Fruit fly (Drosophila melanogaster) whole organism, adult: ENCODE measurements around the gene IRSp53.

Experiments used
- CG11617 ChIP-seq: fragments of 200-800 bp; sonication (Bioruptor generic); optimal IDR thresholded peaks from 2 replicates; lab custom pipeline; 2017; ENCODE audit warnings: mild to moderate bottlenecking, missing biosample characterization, missing genetic modification reagents, missing genetic modification characterization
- CG12768 ChIP-seq: fragments of 200-800 bp; sonication (Bioruptor generic); optimal IDR thresholded peaks from 2 replicates; lab custom pipeline; 2017; ENCODE audit warnings: missing biosample characterization, missing genetic modification characterization, mild to moderate bottlenecking, moderate library complexity, missing genetic modification reagents
- CG14711 ChIP-seq: fragments of 200-800 bp; sonication (Bioruptor generic); optimal IDR thresholded peaks from 2 replicates; lab custom pipeline; 2018; ENCODE audit warnings: missing biosample characterization, mild to moderate bottlenecking, missing genetic modification characterization, moderate library complexity
- CG1620 ChIP-seq: fragments of 200-800 bp; sonication (Bioruptor generic); optimal IDR thresholded peaks from 2 replicates; lab custom pipeline; 2016; ENCODE audit warnings: missing biosample characterization, missing genetic modification characterization
- CG33017 ChIP-seq: fragments of 200-800 bp; sonication (Bioruptor generic); optimal IDR thresholded peaks from 2 replicates; lab custom pipeline; 2018; ENCODE audit warnings: missing biosample characterization, mild to moderate bottlenecking, missing genetic modification characterization, moderate library complexity
- CG5204 ChIP-seq: fragments of 200-800 bp; sonication (Bioruptor generic); optimal IDR thresholded peaks from 2 replicates; lab custom pipeline; 2016; ENCODE audit warnings: missing biosample characterization, missing genetic modification characterization
- CG7045 ChIP-seq: fragments of 200-800 bp; sonication (Bioruptor generic); optimal IDR thresholded peaks from 2 replicates; lab custom pipeline; 2017; ENCODE audit warnings: missing biosample characterization, mild to moderate bottlenecking, missing genetic modification characterization
- CG7101 ChIP-seq: fragments of 200-800 bp; sonication (Bioruptor generic); optimal IDR thresholded peaks from 2 replicates; lab custom pipeline; 2018; ENCODE audit warnings: missing biosample characterization, mild to moderate bottlenecking, missing genetic modification characterization, moderate library complexity
- Clk ChIP-seq: fragments of 200-800 bp; sonication (Bioruptor generic); optimal IDR thresholded peaks from 2 replicates; lab custom pipeline; 2017; ENCODE audit warnings: missing biosample characterization, missing genetic modification characterization
- Crg-1 ChIP-seq: fragments of 200-800 bp; sonication (Bioruptor generic); optimal IDR thresholded peaks from 2 replicates; lab custom pipeline; 2016; ENCODE audit warnings: missing biosample characterization, missing genetic modification characterization
- Hr96 ChIP-seq: fragments of 200-800 bp; sonication (Bioruptor generic); optimal IDR thresholded peaks from 2 replicates; lab custom pipeline; 2016; ENCODE audit warnings: missing biosample characterization, missing genetic modification characterization
- Mnt ChIP-seq: fragments of 200-800 bp; sonication (Bioruptor generic); optimal IDR thresholded peaks from 2 replicates; lab custom pipeline; 2016; ENCODE audit warnings: missing biosample characterization, mild to moderate bottlenecking, missing genetic modification characterization
- bab1 ChIP-seq: fragments of 200-800 bp; sonication (Bioruptor generic); optimal IDR thresholded peaks from 3 replicates; lab custom pipeline; 2019; ENCODE audit warnings: missing biosample characterization, mild to moderate bottlenecking, missing genetic modification characterization, moderate library complexity
- cic ChIP-seq: fragments of 200-800 bp; sonication (Bioruptor generic); optimal IDR thresholded peaks from 2 replicates; lab custom pipeline; 2017; ENCODE audit warnings: missing biosample characterization, mild to moderate bottlenecking, missing genetic modification characterization, moderate library complexity
- cnc ChIP-seq, 2 experiments: fragments of >200 bp; optimal IDR thresholded peaks; 2 replicates each; lab custom pipeline; 2017
- kay ChIP-seq: fragments of 200-800 bp; sonication (Bioruptor generic); peaks from one replicate; lab custom pipeline; 2016; ENCODE audit warnings: missing biosample characterization, missing genetic modification characterization, borderline replicate concordance
- ovo ChIP-seq: fragments of 200-800 bp; sonication (Bioruptor generic); optimal IDR thresholded peaks from 2 replicates; lab custom pipeline; 2016; ENCODE audit warnings: missing biosample characterization, missing genetic modification characterization
- pad ChIP-seq: fragments of 200-800 bp; sonication (Bioruptor generic); optimal IDR thresholded peaks from 3 replicates; lab custom pipeline; 2017; ENCODE audit warnings: missing biosample characterization, missing genetic modification characterization, mild to moderate bottlenecking, moderate library complexity, missing genetic modification reagents
- tj ChIP-seq: fragments of 200-800 bp; sonication (Bioruptor generic); optimal IDR thresholded peaks from 3 replicates; lab custom pipeline; 2017; ENCODE audit warnings: missing biosample characterization, mild to moderate bottlenecking, missing genetic modification characterization, moderate library complexity
- toe ChIP-seq: fragments of 200-800 bp; sonication (Bioruptor generic); optimal IDR thresholded peaks from 2 replicates; lab custom pipeline; 2016; ENCODE audit warnings: missing biosample characterization, missing genetic modification characterization

IRSp53 gene

DNA sequence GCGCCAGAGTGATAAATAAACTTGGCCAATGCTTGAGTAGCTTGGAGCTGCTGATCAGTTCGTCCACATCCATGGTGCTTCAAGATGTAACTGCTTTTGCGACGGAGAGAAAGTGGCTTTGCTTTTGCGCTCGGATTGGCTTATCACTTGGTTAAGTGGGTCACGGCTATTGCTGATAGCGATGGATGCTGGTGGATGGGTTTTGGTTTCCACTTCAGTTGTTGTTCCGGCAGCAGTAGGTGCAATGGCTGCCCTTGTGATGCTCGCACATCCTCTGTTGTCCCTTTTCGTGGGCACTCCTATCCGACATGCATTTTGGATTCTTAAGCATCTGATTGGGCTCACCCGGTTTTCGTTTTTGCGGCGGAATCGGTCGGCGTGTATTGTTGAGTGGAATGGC lies 41.6 kb upstream of the IRSp53 start:
- TF ChIP-seq Hr96 (GFP tag; lab: Kevin White, UChicago) (no peak), Crg-1 (GFP tag; lab: Kevin White, UChicago) (no peak), Mnt (GFP tag; lab: Kevin White, UChicago) (no peak), CG12768 (GFP tag; lab: Kevin White, UChicago) (no peak), pad (GFP tag; lab: Kevin White, UChicago) (no peak), CG7101 (tag; lab: Kevin White, UChicago) (no peak), CG33017 (tag; lab: Kevin White, UChicago) (no peak)

DNA sequence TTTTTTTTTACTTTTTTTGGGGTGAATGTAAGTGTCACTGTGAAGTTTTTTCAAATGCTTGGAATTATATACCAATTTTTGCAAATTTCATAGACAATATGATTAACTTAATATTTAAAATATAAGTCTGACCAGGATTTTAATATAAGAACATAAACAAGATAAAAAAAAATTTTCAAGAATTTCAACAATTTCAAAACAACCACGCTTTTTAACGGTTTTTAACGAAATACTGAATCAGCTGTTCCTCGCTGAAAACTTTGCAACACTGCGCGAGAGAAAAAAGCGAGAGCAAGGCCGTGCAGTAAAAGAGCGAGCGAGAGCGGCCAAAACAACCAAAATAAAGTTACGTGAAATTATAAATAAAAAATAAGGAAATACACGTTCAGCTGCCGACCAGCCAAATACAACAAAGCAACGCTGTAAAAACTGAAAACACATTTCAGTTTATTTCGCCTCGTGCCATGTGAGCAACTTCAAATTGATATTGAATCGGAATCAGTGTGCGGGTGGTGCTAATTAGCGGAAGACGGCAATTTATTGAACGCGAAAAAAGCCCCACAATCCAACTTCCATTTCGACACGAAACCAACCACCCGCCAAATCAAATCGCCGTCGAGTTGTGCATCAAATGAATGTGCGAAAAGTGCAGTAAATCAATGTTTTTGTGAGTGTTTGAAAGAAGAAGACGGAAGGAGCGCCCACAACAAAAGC lies 39.5 kb upstream of the IRSp53 start, which contains the start of the genes CG46439, Iyd and CG33947:
Gene CG46439, minus strand, starts transcription at position 51 of the 714 bp plus-strand sequence.
Gene Iyd, minus strand, starts transcription at position 51 of the 714 bp plus-strand sequence.
Gene CG33947, plus strand, starts transcription at position 302 of the 714 bp plus-strand sequence.
- TF ChIP-seq kay (GFP tag; lab: Kevin White, UChicago) (no peak), CG7045 (no peak), CG14711 (tag; lab: Kevin White, UChicago) (no peak), bab1 (GFP tag; lab: Kevin White, UChicago) (peak; percentile 64), CG1620 (GFP tag; lab: Kevin White, UChicago) (peak; percentile 8), CG33017 (tag; lab: Kevin White, UChicago) (no peak), pad (GFP tag; lab: Kevin White, UChicago) (no peak), tj (GFP tag; lab: Kevin White, UChicago) (peak; percentile 46), Clk (GFP tag; lab: Kevin White, UChicago) (no peak), CG11617 (no peak), CG7101 (tag; lab: Kevin White, UChicago) (peak; percentile 29), CG5204 (no peak), cic (peak; percentile 33), Mnt (GFP tag; lab: Kevin White, UChicago) (peak; percentile 53), Crg-1 (GFP tag; lab: Kevin White, UChicago) (peak; percentile 54), ovo (no peak), CG12768 (GFP tag; lab: Kevin White, UChicago) (peak; percentile 43), cnc (optimal IDR thresholded peaks at IDR 0.05; lab: Kevin White, UChicago) (no peak), toe (GFP tag; lab: Kevin White, UChicago) (no peak), Hr96 (GFP tag; lab: Kevin White, UChicago) (no peak)

DNA sequence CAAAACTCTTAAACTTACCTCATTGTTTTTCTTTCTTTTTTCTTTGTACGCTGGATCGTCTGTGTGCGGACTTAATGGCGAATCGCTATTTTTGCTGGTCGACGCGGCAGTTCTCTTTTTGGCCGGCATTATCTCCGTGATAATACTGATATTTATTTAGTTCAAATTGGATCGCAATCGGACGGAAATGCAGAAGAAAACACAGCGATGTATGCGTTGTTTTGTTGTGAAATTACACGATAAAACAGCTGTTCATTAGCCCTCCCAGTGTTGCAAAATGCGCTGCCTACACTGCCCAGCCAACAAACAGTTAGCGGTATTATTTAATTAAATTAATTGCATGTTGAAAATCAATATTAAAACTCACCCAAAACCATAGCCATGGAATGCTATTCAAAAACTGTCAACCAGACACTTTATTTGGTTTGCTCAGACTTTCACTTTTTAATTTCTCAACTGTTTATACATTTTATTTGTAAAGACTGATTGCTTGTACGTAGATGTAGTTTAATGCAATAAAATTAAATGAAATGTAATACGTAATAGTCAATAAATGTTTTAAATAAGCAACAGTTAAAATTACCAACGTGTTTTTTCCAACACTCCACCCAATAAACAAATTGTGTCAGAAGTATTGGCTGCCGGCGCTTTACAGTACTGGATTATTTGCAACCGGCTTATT lies 37.7 kb upstream of the IRSp53 start, which contains the start of the genes Irbp18 and APP-BP1:
Gene Irbp18, minus strand, starts transcription at position 205 of the 682 bp plus-strand sequence.
Gene APP-BP1, plus strand, starts transcription at position 431 of the 682 bp plus-strand sequence.
- peak; percentile 96 for TF ChIP-seq CG1620 (GFP tag; lab: Kevin White, UChicago)
- TF ChIP-seq CG33017 (tag; lab: Kevin White, UChicago): peak; percentile 86
- TF ChIP-seq CG14711 (tag; lab: Kevin White, UChicago): peak; percentile 88
- peak; percentile 97 for TF ChIP-seq CG11617
- peak; percentile 71 for TF ChIP-seq cic
- TF ChIP-seq CG12768 (GFP tag; lab: Kevin White, UChicago): peak; percentile 96
- peak; percentile 84 for TF ChIP-seq ovo
- TF ChIP-seq pad (GFP tag; lab: Kevin White, UChicago): peak; percentile 89
- TF ChIP-seq CG7045: peak; percentile 93
- TF ChIP-seq cnc (optimal IDR thresholded peaks at IDR 0.05; lab: Kevin White, UChicago): no peak
- TF ChIP-seq kay (GFP tag; lab: Kevin White, UChicago): peak; percentile 97
- TF ChIP-seq CG5204: peak; percentile 96
- TF ChIP-seq CG7101 (tag; lab: Kevin White, UChicago): peak; percentile 92
- peak; percentile 98 for TF ChIP-seq Crg-1 (GFP tag; lab: Kevin White, UChicago)
- TF ChIP-seq tj (GFP tag; lab: Kevin White, UChicago): peak; percentile 80
- TF ChIP-seq bab1 (GFP tag; lab: Kevin White, UChicago): peak; percentile 95
- peak; percentile 96 for TF ChIP-seq toe (GFP tag; lab: Kevin White, UChicago)
- TF ChIP-seq Hr96 (GFP tag; lab: Kevin White, UChicago): peak; percentile 92
- TF ChIP-seq Clk (GFP tag; lab: Kevin White, UChicago): peak; percentile 85
- peak; percentile 89 for TF ChIP-seq Mnt (GFP tag; lab: Kevin White, UChicago)

DNA sequence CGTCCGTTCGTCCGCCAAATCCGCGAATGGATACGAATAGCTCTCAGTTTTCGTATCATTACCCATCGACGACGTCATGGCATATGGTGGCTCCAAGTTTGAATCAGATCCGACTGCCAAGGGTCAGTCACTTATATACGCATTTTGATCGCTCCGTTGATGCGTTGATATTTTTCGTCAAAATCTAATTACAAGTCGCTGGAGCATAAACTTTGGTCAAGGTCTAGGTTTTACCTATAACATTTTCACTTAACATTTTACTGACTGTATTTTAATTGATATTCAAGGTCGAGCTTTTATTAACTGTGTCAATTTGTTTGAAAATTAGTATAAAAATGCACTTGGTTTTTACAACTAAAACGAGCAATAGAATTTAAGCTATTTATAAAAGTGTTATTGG lies 34.3 kb upstream of the IRSp53 start, which contains the start of gene Elo68beta:
Gene Elo68beta, minus strand, starts transcription at position 101 of the 400 bp plus-strand sequence.
- TF ChIP-seq CG7101 (tag; lab: Kevin White, UChicago) (no peak), kay (GFP tag; lab: Kevin White, UChicago) (peak; percentile 19)

DNA sequence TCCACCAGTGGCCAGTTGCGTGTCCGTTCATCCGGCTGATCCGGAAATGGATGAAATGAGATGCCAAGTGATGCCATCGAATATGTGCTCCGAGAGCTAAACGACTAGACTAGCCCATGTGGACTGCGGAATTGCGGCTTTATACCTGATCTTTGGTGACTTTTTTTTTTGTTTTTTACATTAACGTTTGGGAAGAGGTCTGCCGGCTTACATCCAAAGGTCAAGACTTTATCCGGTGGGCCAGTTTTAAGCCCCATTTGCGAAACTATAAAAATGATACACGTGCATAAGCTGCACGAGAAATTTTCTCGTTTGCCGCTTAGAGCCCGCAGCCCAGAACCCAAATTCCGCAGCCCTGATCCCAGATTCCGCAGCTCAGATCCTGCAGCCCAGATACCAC lies 32.9 kb upstream of the IRSp53 start, which contains the start of gene Elo68alpha:
Gene Elo68alpha, minus strand, starts transcription at position 101 of the 400 bp plus-strand sequence.
- no peak for TF ChIP-seq Crg-1 (GFP tag; lab: Kevin White, UChicago)
- TF ChIP-seq Hr96 (GFP tag; lab: Kevin White, UChicago): no peak
- TF ChIP-seq CG5204: no peak
- TF ChIP-seq cnc (optimal IDR thresholded peaks at IDR 0.05; lab: Kevin White, UChicago): no peak
- TF ChIP-seq CG12768 (GFP tag; lab: Kevin White, UChicago): no peak
- no peak for TF ChIP-seq CG7045
- TF ChIP-seq Mnt (GFP tag; lab: Kevin White, UChicago): no peak
